Worm (Caenorhabditis elegans) whole organism, L4 larva: Measurements from ENCODE around the gene cdh-7.

Source experiments
- D1046.2 ChIP-seq: fragments of 200-800 bp; sonication (Bioruptor generic); IDR thresholded peaks from 2 replicates; pipeline ENCODE4 v1.3.6; 2022; ENCODE audit warnings: missing genetic modification characterization, missing compliant biosample characterization
- F26F4.8 ChIP-seq: fragments of 200-800 bp; sonication (Bioruptor generic); conservative IDR thresholded peaks from 2 replicates; pipeline ENCODE4 v1.3.6; 2022; ENCODE audit warnings: missing genetic modification characterization, missing compliant biosample characterization
- arid-1 ChIP-seq: fragments of 200-800 bp; sonication (Bioruptor generic); conservative IDR thresholded peaks from 2 replicates; pipeline ENCODE4 v1.3.6; 2022; ENCODE audit warnings: missing genetic modification reagents, missing genetic modification characterization, missing compliant biosample characterization
- ces-1 ChIP-seq: fragments of 150-350 bp; sonication (generic microtip); optimal IDR thresholded peaks from 4 replicates; lab custom pipeline; 2014; ENCODE audit warnings: missing biosample characterization, missing genetic modification reagents, missing genetic modification characterization
- daf-19 ChIP-seq: fragments of 200-800 bp; sonication (Bioruptor generic); conservative IDR thresholded peaks from 2 replicates; pipeline ENCODE4 v1.3.6; 2022; ENCODE audit warnings: missing genetic modification characterization, missing compliant biosample characterization
- dmd-9 ChIP-seq: fragments of 200-800 bp; sonication (Bioruptor generic); IDR thresholded peaks from 2 replicates; pipeline ENCODE4 v1.3.6; 2022; ENCODE audit warnings: missing genetic modification reagents, missing genetic modification characterization, missing compliant biosample characterization
- hif-1 ChIP-seq, 2 experiments: sonication (generic microtip); optimal IDR thresholded peaks; 2 replicates each; lab custom pipeline; 2016 to 2017; ENCODE audit warnings: missing compliant biosample characterization in 2 of 2, missing genetic modification characterization in 2 of 2, missing genetic modification reagents in 2 of 2, missing genotype in 2 of 2, mild to moderate bottlenecking in 1 of 2
- lin-1 ChIP-seq: fragments of 200-800 bp; sonication (Bioruptor generic); IDR thresholded peaks from 2 replicates; pipeline ENCODE4 v1.3.6; 2022; ENCODE audit warnings: missing genetic modification reagents, missing genetic modification characterization, missing compliant biosample characterization
- lin-29 ChIP-seq: fragments of 200-800 bp; sonication (Bioruptor generic); IDR thresholded peaks from 2 replicates; pipeline ENCODE4 v1.3.6; 2022; ENCODE audit warnings: missing genetic modification reagents, missing genetic modification characterization, missing compliant biosample characterization
- lsy-2 ChIP-seq, 2 experiments: fragments of 150-350 bp in 1 of 2; sonication (generic microtip) in 1 of 2; optimal IDR thresholded peaks; 2 replicates each; lab custom pipeline; 2014 to 2017; ENCODE audit warnings: missing biosample characterization in 2 of 2, missing genetic modification characterization in 2 of 2
- mdt-29 ChIP-seq: fragments of 200-800 bp; sonication (Bioruptor generic); IDR thresholded peaks from 2 replicates; pipeline ENCODE4 v1.3.6; 2022; ENCODE audit warnings: missing genetic modification reagents, missing genetic modification characterization, missing compliant biosample characterization
- mep-1 ChIP-seq: fragments of 150-350 bp; sonication (generic microtip); optimal IDR thresholded peaks from 3 replicates; lab custom pipeline; 2014; ENCODE audit warnings: missing biosample characterization, missing genetic modification characterization
- nhr-25 ChIP-seq: sonication (generic microtip); optimal IDR thresholded peaks from 2 replicates; lab custom pipeline; 2017; ENCODE audit warnings: missing genetic modification characterization, mild to moderate bottlenecking, missing compliant biosample characterization, antibody characterized with exemption, moderate library complexity, borderline replicate concordance; ENCODE audit not compliant: insufficient read depth
- nhr-28 ChIP-seq: fragments of 150-350 bp; optimal IDR thresholded peaks from 2 replicates; lab custom pipeline; 2014; ENCODE audit warnings: missing biosample characterization, missing genetic modification characterization
- nhr-41 ChIP-seq: fragments of 200-800 bp; sonication (Bioruptor generic); IDR thresholded peaks from 2 replicates; pipeline ENCODE4 v1.3.6; 2022; ENCODE audit warnings: missing genetic modification reagents, missing genetic modification characterization, missing compliant biosample characterization
- nhr-77 ChIP-seq: fragments of 150-350 bp; optimal IDR thresholded peaks from 2 replicates; lab custom pipeline; 2014; ENCODE audit warnings: missing biosample characterization, missing genetic modification characterization
- rbr-2 ChIP-seq: sonication (generic microtip); optimal IDR thresholded peaks from 2 replicates; lab custom pipeline; 2016; ENCODE audit warnings: missing genotype, missing genetic modification characterization, missing compliant biosample characterization
- spr-3 ChIP-seq: fragments of 200-800 bp; sonication (Bioruptor generic); optimal IDR thresholded peaks from 2 replicates; lab custom pipeline; 2018; ENCODE audit warnings: mild to moderate bottlenecking, missing genetic modification characterization, missing compliant biosample characterization
- zfp-3 ChIP-seq: fragments of 200-800 bp; sonication (Bioruptor generic); conservative IDR thresholded peaks from 2 replicates; pipeline ENCODE4 v1.3.6; 2022; ENCODE audit warnings: missing genetic modification reagents, missing genetic modification characterization, missing compliant biosample characterization
- ztf-11 ChIP-seq: fragments of 150-350 bp; optimal IDR thresholded peaks from 2 replicates; lab custom pipeline; 2014; ENCODE audit warnings: missing biosample characterization, missing genetic modification characterization

cdh-7 gene

ce11 chrII:14892515-14892914 is 49.5 kb downstream of the cdh-7 start:
- TF ChIP-seq hif-1 (tag; optimal IDR thresholded peaks at IDR 0.05; lab: Kevin White, UChicago) (no peak), D1046.2 (GFP tag; lab: Robert Waterston, UW) (no peak), rbr-2 (tag; lab: Kevin White, UChicago) (no peak), F26F4.8 (no peak), lin-1 (GFP tag; lab: Robert Waterston, UW) (no peak), lin-29 (GFP tag; lab: Robert Waterston, UW) (no peak), nhr-28 (no peak), mep-1 (tag; lab: Kevin White, UChicago) (no peak), nhr-25 (tag; lab: Kevin White, UChicago) (no peak), nhr-41 (GFP tag; lab: Robert Waterston, UW) (no peak), mdt-29 (no peak), daf-19 (no peak), ztf-11 (tag; lab: Kevin White, UChicago) (no peak), nhr-77 (tag; lab: Kevin White, UChicago) (no peak), ces-1 (GFP tag; lab: Kevin White, UChicago) (no peak), arid-1 (GFP tag; lab: Robert Waterston, UW) (no peak), zfp-3 (no peak), spr-3 (no peak), lsy-2 (tag; optimal IDR thresholded peaks at IDR 0.05; lab: Kevin White, UChicago) (no peak)

DNA sequence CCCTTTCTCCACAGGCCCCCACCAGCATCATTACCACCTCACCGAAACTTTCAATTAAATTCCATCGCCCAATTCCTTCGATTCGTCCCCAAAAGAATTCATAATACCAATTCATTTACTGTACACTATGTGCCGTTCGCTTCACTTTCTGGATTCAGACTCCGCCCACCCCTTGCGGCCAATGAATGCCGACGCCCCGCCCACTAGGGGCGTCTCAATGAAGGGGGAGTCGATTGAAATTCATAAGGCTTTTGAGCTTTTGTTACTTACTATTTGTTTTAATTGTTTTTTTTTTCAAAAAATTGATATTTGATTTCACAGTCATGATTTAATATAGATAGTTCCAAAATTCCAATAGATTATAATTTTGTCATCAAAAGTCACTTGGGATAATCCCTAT is 53.5 kb downstream of the cdh-7 start:
- TF ChIP-seq dmd-9 (0 out of 2 replicates have a peak, but pooled peaks have one; percentile 6), ces-1 (GFP tag; lab: Kevin White, UChicago) (no peak)
